Fruit fly (Drosophila melanogaster): ENCODE data around the gene CG9458.
A peak's percentile ranks its signal among the peaks of the same experiment; 100 is the strongest.

CG9458 gene

dm6 chr3R:9865854-9866396 lies 46.2 kb upstream of the CG9458 start (continued):
- TF ChIP-seq mam (GFP tag; optimal IDR thresholded peaks at IDR 0.05): no peak
- TF ChIP-seq E2f1 (GFP tag; IDR thresholded peaks at IDR 0.05): no peak
- no peak for TF ChIP-seq tap (tag; optimal IDR thresholded peaks at IDR 0.05)
- no peak for TF ChIP-seq eve (GFP tag; optimal IDR thresholded peaks at IDR 0.05)
- TF ChIP-seq CG7372 (GFP tag; IDR thresholded peaks at IDR 0.05): no peak
- TF ChIP-seq Fer2 (tag; optimal IDR thresholded peaks at IDR 0.05): no peak
- TF ChIP-seq Dp (GFP tag; optimal IDR thresholded peaks at IDR 0.05): no peak
- TF ChIP-seq CG1832 (GFP tag; optimal IDR thresholded peaks at IDR 0.05): peak; percentile 72
- TF ChIP-seq CG10366 (GFP tag; IDR thresholded peaks at IDR 0.05): no peak
- no peak for TF ChIP-seq CG12942 (GFP tag; optimal IDR thresholded peaks at IDR 0.05)
- no peak for TF ChIP-seq CG7745 (tag; optimal IDR thresholded peaks at IDR 0.05)
- no peak for TF ChIP-seq Side (GFP tag; optimal IDR thresholded peaks at IDR 0.05)
- TF ChIP-seq ab (GFP tag; optimal IDR thresholded peaks at IDR 0.05): no peak
- no peak for TF ChIP-seq Jarid2 (GFP tag; optimal IDR thresholded peaks at IDR 0.05)
- TF ChIP-seq Adf1 (GFP tag; IDR thresholded peaks at IDR 0.05): peak; percentile 45
- 0 out of 2 replicates have a peak, but pooled peaks have one; percentile 26 for TF ChIP-seq unc-4 (GFP tag; IDR thresholded peaks at IDR 0.05; ENCODE audit: partially characterized antibody)
- no peak for TF ChIP-seq shn (GFP tag; optimal IDR thresholded peaks at IDR 0.05)
- TF ChIP-seq repo (GFP tag; optimal IDR thresholded peaks at IDR 0.05): no peak
- no peak for TF ChIP-seq CrebB (tag; optimal IDR thresholded peaks at IDR 0.05)
- no peak for TF ChIP-seq Mrtf (GFP tag; IDR thresholded peaks at IDR 0.05)
- peak; percentile 94 for TF ChIP-seq ewg (GFP tag; optimal IDR thresholded peaks at IDR 0.05)
- TF ChIP-seq Poxn (GFP tag; IDR thresholded peaks at IDR 0.05): no peak
- no peak for TF ChIP-seq Sin3A (optimal IDR thresholded peaks at IDR 0.05)
- TF ChIP-seq CG7987 (GFP tag; optimal IDR thresholded peaks at IDR 0.05): no peak
- no peak for TF ChIP-seq Ssrp (tag; optimal IDR thresholded peaks at IDR 0.05)
- TF ChIP-seq CG6175 (GFP tag; IDR thresholded peaks at IDR 0.05): no peak
- TF ChIP-seq sens (GFP tag): peak; percentile 85
- no peak for TF ChIP-seq caup (GFP tag; optimal IDR thresholded peaks at IDR 0.05; ENCODE audit: severe bottlenecking)
- TF ChIP-seq sc (optimal IDR thresholded peaks at IDR 0.05): no peak
- no peak for TF ChIP-seq sc (GFP tag; optimal IDR thresholded peaks at IDR 0.05)
- peak; percentile 39 for TF ChIP-seq CG11504 (tag; optimal IDR thresholded peaks at IDR 0.05)
- no peak for TF ChIP-seq esg (GFP tag; conservative IDR thresholded peaks at IDR 0.05)
- TF ChIP-seq B-H2 (GFP tag; optimal IDR thresholded peaks at IDR 0.05): no peak
- TF ChIP-seq Antp (GFP tag; optimal IDR thresholded peaks at IDR 0.05): no peak
- no peak for TF ChIP-seq CG14965 (GFP tag; optimal IDR thresholded peaks at IDR 0.05; ENCODE audit: borderline replicate concordance)
- no peak for TF ChIP-seq ATbp (GFP tag; optimal IDR thresholded peaks at IDR 0.05)
- no peak for TF ChIP-seq lbe (GFP tag; optimal IDR thresholded peaks at IDR 0.05)
- no peak for TF ChIP-seq lilli (GFP tag; optimal IDR thresholded peaks at IDR 0.05)
- TF ChIP-seq cas (GFP tag; IDR thresholded peaks at IDR 0.05): no peak
- no peak for TF ChIP-seq CG17802 (tag; optimal IDR thresholded peaks at IDR 0.05)
- TF ChIP-seq CG42726 (GFP tag; IDR thresholded peaks at IDR 0.05; ENCODE audit: partially characterized antibody): no peak
- no peak for TF ChIP-seq org-1 (GFP tag; optimal IDR thresholded peaks at IDR 0.05)
- TF ChIP-seq maf-S (GFP tag; optimal IDR thresholded peaks at IDR 0.05): no peak
- no peak for TF ChIP-seq crol (GFP tag; IDR thresholded peaks at IDR 0.05)
- no peak for TF ChIP-seq Six4 (GFP tag; optimal IDR thresholded peaks at IDR 0.05)
- TF ChIP-seq Atf3 (GFP tag; optimal IDR thresholded peaks at IDR 0.05): no peak
- no peak for TF ChIP-seq psq (GFP tag; optimal IDR thresholded peaks at IDR 0.05)
- peak in 1 of 2 experiments; percentile 72 for TF ChIP-seq crp (GFP tag; optimal IDR thresholded peaks at IDR 0.05)
- no peak for TF ChIP-seq CG14014 (GFP tag; IDR thresholded peaks at IDR 0.05)
- no peak for TF ChIP-seq Aef1 (GFP tag; IDR thresholded peaks at IDR 0.05)
- no peak for TF ChIP-seq CG9727 (GFP tag; optimal IDR thresholded peaks at IDR 0.05)
- peak; percentile 19 for TF ChIP-seq Ets65A (GFP tag)
